Fruit fly (Drosophila melanogaster): Measurements from ENCODE around the gene CG42814.

dm6 chr3R:27186849-27187248 lies 42.4 kb downstream of the CG42814 start:
- TF ChIP-seq CG10631 (GFP tag; optimal IDR thresholded peaks at IDR 0.05) (no peak), Gug (GFP tag; IDR thresholded peaks at IDR 0.05) (no peak), CG6276 (GFP tag; optimal IDR thresholded peaks at IDR 0.05) (no peak), vri (GFP tag; optimal IDR thresholded peaks at IDR 0.05) (no peak), Hr38 (GFP tag; optimal IDR thresholded peaks at IDR 0.05) (no peak), acj6 (GFP tag; optimal IDR thresholded peaks at IDR 0.05) (no peak), Eip93F (GFP tag; optimal IDR thresholded peaks at IDR 0.05) (no peak), Sox102F (GFP tag; optimal IDR thresholded peaks at IDR 0.05) (no peak), CG15336 (GFP tag; IDR thresholded peaks at IDR 0.05) (no peak), Blimp-1 (GFP tag; optimal IDR thresholded peaks at IDR 0.05) (no peak), CG7368 (GFP tag; optimal IDR thresholded peaks at IDR 0.05) (no peak), CG6163 (GFP tag; IDR thresholded peaks at IDR 0.05) (no peak), achi (GFP tag; optimal IDR thresholded peaks at IDR 0.05) (no peak), ss (GFP tag; optimal IDR thresholded peaks at IDR 0.05) (no peak)
